Worm (Caenorhabditis elegans): ENCODE data around the gene ric-3.

Gene ric-3

DNA sequence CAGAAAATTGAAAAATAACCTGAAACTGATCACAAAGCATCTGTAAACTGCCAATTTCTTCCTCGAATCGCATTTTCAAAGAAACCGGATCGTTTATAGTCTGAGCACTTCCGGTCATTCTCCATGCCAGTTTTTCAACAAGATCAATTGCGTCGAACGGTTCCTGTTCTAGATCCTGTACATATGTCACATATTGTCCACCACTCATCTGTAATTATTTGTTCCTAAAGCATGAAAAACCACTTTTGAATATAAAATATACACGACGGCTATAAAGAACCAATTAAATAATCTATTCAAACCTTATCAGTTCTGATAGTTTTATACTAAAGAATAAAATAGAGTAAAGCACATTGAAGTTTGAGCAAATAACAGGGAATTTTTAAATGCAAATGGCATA is 35.8 kb upstream of the ric-3 start, which contains the start of gene sec-10 (continued):
- TF ChIP-seq nhr-28 (tag; optimal IDR thresholded peaks at IDR 0.05) (peak; percentile 68), attf-4 (tag; optimal IDR thresholded peaks at IDR 0.05) (no peak), T26A8.4 (GFP tag; IDR thresholded peaks at IDR 0.05) (peak; percentile 64; the same call in 1 of the 2 replicates), pha-4 (GFP tag; IDR thresholded peaks at IDR 0.05) (no peak), pha-4 (tag; optimal IDR thresholded peaks at IDR 0.05) (no peak), hlh-30 (tag; optimal IDR thresholded peaks at IDR 0.05; ENCODE audit: insufficient read depth) (no peak), dve-1 (tag; optimal IDR thresholded peaks at IDR 0.05; ENCODE audit: insufficient read depth) (peak; percentile 57), jun-1 (tag; optimal IDR thresholded peaks at IDR 0.05) (no peak), spr-3 (GFP tag; optimal IDR thresholded peaks at IDR 0.05) (no peak), ztf-11 (tag; optimal IDR thresholded peaks at IDR 0.05) (no peak), pqm-1 (tag; optimal IDR thresholded peaks at IDR 0.05) (peak; percentile 9), madf-5 (GFP tag; IDR thresholded peaks at IDR 0.05) (no peak)

- TF ChIP-seq dve-1 (tag; optimal IDR thresholded peaks at IDR 0.05; ENCODE audit: insufficient read depth) (peak; percentile 62), nhr-25 (tag; optimal IDR thresholded peaks at IDR 0.05; ENCODE audit: borderline replicate concordance, insufficient read depth) (no peak), hmg-1.1 (GFP tag; IDR thresholded peaks at IDR 0.05) (no peak), hlh-30 (tag; optimal IDR thresholded peaks at IDR 0.05; ENCODE audit: insufficient read depth) (peak; percentile 49), nhr-28 (tag; optimal IDR thresholded peaks at IDR 0.05) (peak; percentile 75), sdz-12 (GFP tag; optimal IDR thresholded peaks at IDR 0.05) (no peak), daf-16 (GFP tag; optimal IDR thresholded peaks at IDR 0.05) (no peak), daf-16 (tag; optimal IDR thresholded peaks at IDR 0.05) (peak; percentile 82), lin-39 (tag; optimal IDR thresholded peaks at IDR 0.05) (no peak), dmd-6 (GFP tag; IDR thresholded peaks at IDR 0.05) (peak; percentile 60), nhr-77 (tag; optimal IDR thresholded peaks at IDR 0.05) (peak; percentile 32), mes-2 (tag; optimal IDR thresholded peaks at IDR 0.05; ENCODE audit: poor library complexity, severe bottlenecking) (peak; percentile 28), madf-9 (GFP tag; conservative IDR thresholded peaks at IDR 0.05) (no peak), hlh-11 (tag; optimal IDR thresholded peaks at IDR 0.05) (peak; percentile 36)
Measured at ce11 chrIV:7783801-7784411, 34.1 kb upstream of the ric-3 start, which contains the start of gene tag-321. TSS of gene tag-321 (minus strand) at chrIV:7783851.

- peak in 1 of 2 experiments; percentile 4 for TF ChIP-seq hif-1 (tag; optimal IDR thresholded peaks at IDR 0.05)
- TF ChIP-seq F37D6.2 (tag; optimal IDR thresholded peaks at IDR 0.05) = peak; percentile 16
- no peak for TF ChIP-seq madf-5 (GFP tag; IDR thresholded peaks at IDR 0.05)
- TF ChIP-seq gei-8 (GFP tag; optimal IDR thresholded peaks at IDR 0.05) = no peak
- no peak for TF ChIP-seq Y75B8A.6 (GFP tag; IDR thresholded peaks at IDR 0.05)
- no peak for TF ChIP-seq nhr-48 (tag; optimal IDR thresholded peaks at IDR 0.05)
- no peak for TF ChIP-seq lin-15B (tag; optimal IDR thresholded peaks at IDR 0.05)
- no peak for TF ChIP-seq zag-1 (tag; optimal IDR thresholded peaks at IDR 0.05)
- no peak for TF ChIP-seq nhr-10 (tag; optimal IDR thresholded peaks at IDR 0.05)
- TF ChIP-seq arid-1 (GFP tag; conservative IDR thresholded peaks at IDR 0.05) = 0 out of 2 replicates have a peak, but pooled peaks have one; percentile 32
- no peak for TF ChIP-seq nhr-41 (GFP tag; IDR thresholded peaks at IDR 0.05)
- peak; percentile 32 for TF ChIP-seq hlh-11 (tag; optimal IDR thresholded peaks at IDR 0.05)
- TF ChIP-seq nhr-25 (tag; optimal IDR thresholded peaks at IDR 0.05; ENCODE audit: borderline replicate concordance, insufficient read depth) = no peak
- peak; percentile 32 to 92 for TF ChIP-seq lsy-2 (tag; optimal IDR thresholded peaks at IDR 0.05)
- no peak for TF ChIP-seq set-16 (GFP tag; IDR thresholded peaks at IDR 0.05)
- no peak for TF ChIP-seq F49E8.2 (tag; optimal IDR thresholded peaks at IDR 0.05; ENCODE audit: borderline replicate concordance)
- no peak for TF ChIP-seq lin-39 (tag; optimal IDR thresholded peaks at IDR 0.05)
- no peak for TF ChIP-seq F26F4.8 (GFP tag; conservative IDR thresholded peaks at IDR 0.05)
- no peak for TF ChIP-seq lin-29 (GFP tag; IDR thresholded peaks at IDR 0.05)
- no peak for TF ChIP-seq tag-97 (GFP tag; IDR thresholded peaks at IDR 0.05)
- no peak for TF ChIP-seq vab-7 (GFP tag; IDR thresholded peaks at IDR 0.05)
- TF ChIP-seq madf-9 (GFP tag; conservative IDR thresholded peaks at IDR 0.05) = no peak
- no peak for TF ChIP-seq nhr-111 (GFP tag; optimal IDR thresholded peaks at IDR 0.05)
- TF ChIP-seq nhr-77 (tag; optimal IDR thresholded peaks at IDR 0.05) = peak; percentile 42
- TF ChIP-seq mxl-2 (GFP tag; conservative IDR thresholded peaks at IDR 0.05) = no peak
- no peak for TF ChIP-seq Y105C5A.15 (GFP tag; IDR thresholded peaks at IDR 0.05)
- TF ChIP-seq dmd-6 (GFP tag; IDR thresholded peaks at IDR 0.05) = peak; percentile 25; the same call in 1 of the 2 replicates
- TF ChIP-seq nhr-11 (tag; optimal IDR thresholded peaks at IDR 0.05) = no peak
- peak; percentile 85 for TF ChIP-seq mep-1 (tag; optimal IDR thresholded peaks at IDR 0.05)
Measured at ce11 chrIV:7785506-7786065, 32.5 kb upstream of the ric-3 start, which contains the start of gene tag-322. TSS of gene tag-322 (minus strand) at chrIV:7785556.
